Fruit fly (Drosophila melanogaster) whole organism, embryonic: ENCODE data around the gene CG34348.

ENCODE experiments used
- ATbp ChIP-seq: fragments of 200-800 bp; sonication (Bioruptor generic); optimal IDR thresholded peaks from 2 replicates; lab custom pipeline; 2017; ENCODE audit warnings: missing biosample characterization, mild to moderate bottlenecking, missing genetic modification characterization, missing genetic modification reagents
- Antp ChIP-seq: fragments of 200-800 bp; sonication (Bioruptor generic); optimal IDR thresholded peaks from 3 replicates; lab custom pipeline; 2016; ENCODE audit warnings: missing biosample characterization, missing genetic modification characterization
- Bteb2 ChIP-seq: fragments of 200-800 bp; sonication (Bioruptor generic); optimal IDR thresholded peaks from 2 replicates; lab custom pipeline; 2016; ENCODE audit warnings: missing biosample characterization, missing genetic modification characterization
- CG10431 ChIP-seq: fragments of 200-800 bp; sonication (Bioruptor generic); optimal IDR thresholded peaks from 3 replicates; lab custom pipeline; 2018; ENCODE audit warnings: missing biosample characterization, mild to moderate bottlenecking, missing genetic modification characterization
- CG11398 ChIP-seq: fragments of 200-800 bp; sonication (Bioruptor generic); optimal IDR thresholded peaks from 2 replicates; lab custom pipeline; 2016; ENCODE audit warnings: missing biosample characterization, missing genetic modification characterization
- CG14667 ChIP-seq: fragments of 200-800 bp; sonication (Bioruptor generic); IDR thresholded peaks from 2 replicates; pipeline ENCODE4 v1.3.6; 2022; ENCODE audit warnings: missing biosample characterization, missing genetic modification characterization
- CG15269 ChIP-seq: fragments of 200-800 bp; sonication (Bioruptor generic); optimal IDR thresholded peaks from 2 replicates; lab custom pipeline; 2018; ENCODE audit warnings: missing biosample characterization, mild to moderate bottlenecking, missing genetic modification characterization, moderate library complexity
- CG15601 ChIP-seq: fragments of 200-800 bp; sonication (Bioruptor generic); optimal IDR thresholded peaks from 3 replicates; lab custom pipeline; 2019; ENCODE audit warnings: missing biosample characterization, mild to moderate bottlenecking, missing genetic modification characterization, moderate library complexity
- CG17359 ChIP-seq: fragments of 200-800 bp; sonication (Bioruptor generic); optimal IDR thresholded peaks from 3 replicates; lab custom pipeline; 2018; ENCODE audit warnings: missing biosample characterization, mild to moderate bottlenecking, missing genetic modification characterization, moderate library complexity
- CG2129 ChIP-seq: fragments of 200-800 bp; sonication (Bioruptor generic); IDR thresholded peaks from 2 replicates; pipeline ENCODE4 v1.3.6; 2022; ENCODE audit warnings: missing biosample characterization, missing genetic modification characterization; ENCODE audit not compliant: partially characterized antibody
- CG3726 ChIP-seq: fragments of 200-800 bp; sonication (Bioruptor generic); IDR thresholded peaks from 3 replicates; pipeline ENCODE4, ENCODE4 v1.3.6; 2022; ENCODE audit warnings: missing biosample characterization, missing genetic modification characterization
- CG4854 ChIP-seq: fragments of 200-800 bp; sonication (Bioruptor generic); optimal IDR thresholded peaks from 2 replicates; lab custom pipeline; 2016; ENCODE audit warnings: missing biosample characterization, missing genetic modification characterization, inconsistent platforms
- CG6765 ChIP-seq: fragments of 200-800 bp; sonication (Bioruptor generic); optimal IDR thresholded peaks from 3 replicates; lab custom pipeline; 2017; ENCODE audit warnings: missing biosample characterization, mild to moderate bottlenecking, missing genetic modification characterization
- CG7556 ChIP-seq: fragments of 200-800 bp; sonication (Bioruptor generic); optimal IDR thresholded peaks from 2 replicates; lab custom pipeline; 2017; ENCODE audit warnings: missing biosample characterization, mild to moderate bottlenecking, missing genetic modification characterization
- CG7839 ChIP-seq: fragments of 200-800 bp; sonication (Bioruptor generic); optimal IDR thresholded peaks from 3 replicates; lab custom pipeline; 2018; ENCODE audit warnings: missing biosample characterization, mild to moderate bottlenecking, missing genetic modification characterization, moderate library complexity
- CG7987 ChIP-seq: fragments of 200-800 bp; sonication (Bioruptor generic); optimal IDR thresholded peaks from 2 replicates; lab custom pipeline; 2018; ENCODE audit warnings: missing biosample characterization, mild to moderate bottlenecking, missing genetic modification characterization, moderate library complexity
- CG8089 ChIP-seq: fragments of 200-800 bp; sonication (Bioruptor generic); optimal IDR thresholded peaks from 3 replicates; lab custom pipeline; 2016; ENCODE audit warnings: missing biosample characterization, missing genetic modification characterization
- CG8281 ChIP-seq: fragments of 200-800 bp; sonication (Bioruptor generic); optimal IDR thresholded peaks from 2 replicates; lab custom pipeline; 2018; ENCODE audit warnings: missing biosample characterization, mild to moderate bottlenecking, missing genetic modification characterization, moderate library complexity
- CG8944 ChIP-seq: fragments of 200-800 bp; sonication (Bioruptor generic); optimal IDR thresholded peaks from 3 replicates; lab custom pipeline; 2016; ENCODE audit warnings: missing biosample characterization, missing genetic modification characterization
- CrebB ChIP-seq: fragments of 200-800 bp; sonication (Bioruptor generic); optimal IDR thresholded peaks from 3 replicates; lab custom pipeline; 2018; ENCODE audit warnings: missing biosample characterization, mild to moderate bottlenecking, missing genetic modification characterization
- Dip3 ChIP-seq: fragments of 200-800 bp; sonication (Bioruptor generic); optimal IDR thresholded peaks from 3 replicates; lab custom pipeline; 2016; ENCODE audit warnings: missing biosample characterization, missing genetic modification characterization
- ERR ChIP-seq: fragments of 200-800 bp; sonication (Bioruptor generic); optimal IDR thresholded peaks from 2 replicates; lab custom pipeline; 2016; ENCODE audit warnings: missing biosample characterization, missing genetic modification characterization
- Elba2 ChIP-seq: fragments of 200-800 bp; sonication (Bioruptor generic); optimal IDR thresholded peaks from 3 replicates; lab custom pipeline; 2016; ENCODE audit warnings: missing biosample characterization, missing genetic modification characterization
- HmgZ ChIP-seq: fragments of 200-800 bp; sonication (Bioruptor generic); optimal IDR thresholded peaks from 2 replicates; lab custom pipeline; 2018; ENCODE audit warnings: missing biosample characterization, mild to moderate bottlenecking, missing genetic modification characterization
- MESR4 ChIP-seq: fragments of 200-800 bp; sonication (Bioruptor generic); optimal IDR thresholded peaks from 2 replicates; lab custom pipeline; 2018; ENCODE audit warnings: missing biosample characterization, mild to moderate bottlenecking, missing genetic modification characterization, moderate library complexity
- Max ChIP-seq: fragments of 200-800 bp; sonication (Bioruptor generic); optimal IDR thresholded peaks from 2 replicates; lab custom pipeline; 2016; ENCODE audit warnings: missing biosample characterization, mild to moderate bottlenecking, missing genetic modification characterization
- Pdp1 ChIP-seq, 2 experiments: fragments of 200-800 bp; sonication (Bioruptor generic); optimal IDR thresholded peaks; 3 replicates each; lab custom pipeline; 2016; ENCODE audit warnings: missing biosample characterization in 2 of 2, missing genetic modification characterization in 2 of 2, mild to moderate bottlenecking in 1 of 2, moderate library complexity in 1 of 2
- Trl ChIP-seq, 3 experiments: fragments of >200 bp in 2 of 3; fragments of 200-800 bp in 1 of 3; sonication (Bioruptor generic) in 1 of 3; optimal IDR thresholded peaks; 2 replicates in 1 of 3; 3 replicates in 2 of 3; lab custom pipeline; 2016 to 2017; ENCODE audit warnings: missing biosample characterization in 1 of 3, missing genetic modification characterization in 1 of 3
- amos ChIP-seq: fragments of 200-800 bp; sonication (Bioruptor generic); IDR thresholded peaks from 2 replicates; pipeline ENCODE4 v1.3.6; 2022; ENCODE audit warnings: missing biosample characterization, missing genetic modification characterization; ENCODE audit not compliant: partially characterized antibody
- ap ChIP-seq: fragments of 200-800 bp; sonication (Bioruptor generic); IDR thresholded peaks from 2 replicates; pipeline ENCODE4 v1.3.6; 2022; ENCODE audit warnings: missing biosample characterization, missing genetic modification characterization
- ash1 ChIP-seq: fragments of 200-800 bp; sonication (Bioruptor generic); optimal IDR thresholded peaks from 2 replicates; lab custom pipeline; 2018; ENCODE audit warnings: missing biosample characterization, mild to moderate bottlenecking, missing genetic modification characterization
- bcd ChIP-seq: fragments of 200-800 bp; sonication (Bioruptor generic); optimal IDR thresholded peaks from 2 replicates; lab custom pipeline; 2017; ENCODE audit warnings: missing biosample characterization, mild to moderate bottlenecking, missing genetic modification characterization
- bowl ChIP-seq: fragments of 200-800 bp; sonication (Bioruptor generic); IDR thresholded peaks from 2 replicates; pipeline ENCODE4 v1.3.6; 2022; ENCODE audit warnings: missing biosample characterization, missing genetic modification characterization
- chinmo ChIP-seq: fragments of 200-800 bp; sonication (Bioruptor generic); IDR thresholded peaks from 4 replicates; pipeline ENCODE4 v1.3.6; 2022; ENCODE audit warnings: missing biosample characterization, missing genetic modification characterization; ENCODE audit not compliant: partially characterized antibody
- corto ChIP-seq: fragments of 200-800 bp; sonication (Bioruptor generic); optimal IDR thresholded peaks from 2 replicates; lab custom pipeline; 2016; ENCODE audit warnings: missing biosample characterization, mild to moderate bottlenecking, missing genetic modification characterization, moderate library complexity
- crc ChIP-seq: fragments of 200-800 bp; sonication (Bioruptor generic); optimal IDR thresholded peaks from 2 replicates; lab custom pipeline; 2016; ENCODE audit warnings: missing biosample characterization, missing genetic modification characterization
- cwo ChIP-seq: fragments of 200-800 bp; sonication (Bioruptor generic); optimal IDR thresholded peaks from 3 replicates; lab custom pipeline; 2017; ENCODE audit warnings: missing biosample characterization, missing genetic modification characterization, mild to moderate bottlenecking, moderate library complexity, missing genetic modification reagents
- fu2 ChIP-seq: fragments of 200-800 bp; sonication (Bioruptor generic); optimal IDR thresholded peaks from 2 replicates; lab custom pipeline; 2016; ENCODE audit warnings: missing biosample characterization, missing genetic modification characterization
- h ChIP-seq: fragments of >200 bp; optimal IDR thresholded peaks from 2 replicates; lab custom pipeline; 2017
- hkb ChIP-seq, 2 experiments: fragments of 200-800 bp in 1 of 2; fragments of >200 bp in 1 of 2; sonication (Bioruptor generic) in 1 of 2; IDR thresholded peaks in 1 of 2; optimal IDR thresholded peaks in 1 of 2; 2 replicates each; pipeline versions ENCODE4 v1.3.6 to Lab custom; 2017 to 2022; ENCODE audit warnings: missing biosample characterization in 1 of 2, missing genetic modification characterization in 1 of 2
- inv ChIP-seq: fragments of 200-800 bp; sonication (Bioruptor generic); IDR thresholded peaks from 2 replicates; pipeline ENCODE4 v1.3.6; 2022; ENCODE audit warnings: missing biosample characterization, missing genetic modification characterization; ENCODE audit not compliant: partially characterized antibody
- lov ChIP-seq, 2 experiments: fragments of 200-800 bp in 1 of 2; fragments of >200 bp in 1 of 2; sonication (Bioruptor generic) in 1 of 2; IDR thresholded peaks in 1 of 2; optimal IDR thresholded peaks in 1 of 2; 2 replicates in 1 of 2; 3 replicates in 1 of 2; pipeline versions ENCODE4 v1.3.6 to Lab custom; 2017 to 2022; ENCODE audit warnings: missing biosample characterization in 1 of 2, missing genetic modification characterization in 1 of 2
- nerfin-1 ChIP-seq: fragments of 200-800 bp; sonication (Bioruptor generic); optimal IDR thresholded peaks from 3 replicates; lab custom pipeline; 2019; ENCODE audit warnings: missing biosample characterization, mild to moderate bottlenecking, missing genetic modification characterization, moderate library complexity
- nom ChIP-seq: fragments of 200-800 bp; sonication (Bioruptor generic); optimal IDR thresholded peaks from 2 replicates; lab custom pipeline; 2017; ENCODE audit warnings: missing biosample characterization, missing genetic modification characterization, mild to moderate bottlenecking, moderate library complexity, missing genetic modification reagents
- pb ChIP-seq: fragments of 200-800 bp; sonication (Bioruptor generic); optimal IDR thresholded peaks from 3 replicates; lab custom pipeline; 2016; ENCODE audit warnings: missing biosample characterization, missing genetic modification characterization
- ranshi ChIP-seq: fragments of 200-800 bp; sonication (Bioruptor generic); IDR thresholded peaks from 2 replicates; pipeline ENCODE4 v1.3.6; 2022; ENCODE audit warnings: missing biosample characterization, missing genetic modification characterization
- tll ChIP-seq, 2 experiments: fragments of 200-800 bp in 1 of 2; fragments of >200 bp in 1 of 2; sonication (Bioruptor generic) in 1 of 2; optimal IDR thresholded peaks; 2 replicates each; lab custom pipeline; 2017 to 2019; ENCODE audit warnings: missing biosample characterization in 2 of 2, missing genetic modification characterization in 2 of 2, mild to moderate bottlenecking in 1 of 2, moderate library complexity in 1 of 2
- usp ChIP-seq: fragments of >200 bp; optimal IDR thresholded peaks from 2 replicates; lab custom pipeline; 2017; ENCODE audit warnings: missing biosample characterization, missing genetic modification characterization

CG34348 gene

dm6 chrX:11384023-11384444 lies 44.4 kb downstream of the CG34348 start (continued):
- TF ChIP-seq Bteb2 (GFP tag; lab: Kevin White, UChicago) (peak; percentile 34), Dip3 (GFP tag; lab: Kevin White, UChicago) (peak; percentile 71), ERR (peak; percentile 2), Max (GFP tag; lab: Kevin White, UChicago) (peak; percentile 42), bcd (GFP tag; lab: Kevin White, UChicago) (peak; percentile 72), amos (GFP tag; lab: Robert Waterston, UW) (no peak), CG7987 (GFP tag; lab: Kevin White, UChicago) (no peak), CG8281 (peak; percentile 42), Trl (optimal IDR thresholded peaks at IDR 0.05; lab: Kevin White, UChicago) (no peak), Trl (GFP tag; optimal IDR thresholded peaks at IDR 0.05; lab: Kevin White, UChicago) (peak; percentile 55), h (lab: Kevin White, UChicago) (no peak), CG10431 (GFP tag; lab: Kevin White, UChicago) (no peak), crc (GFP tag; lab: Kevin White, UChicago) (peak; percentile 10), ATbp (GFP tag; lab: Kevin White, UChicago) (peak; percentile 53), CG6765 (peak; percentile 64), CG2129 (GFP tag; lab: Robert Waterston, UW) (no peak), CG4854 (GFP tag; lab: Kevin White, UChicago) (peak; percentile 41), CG8944 (GFP tag; lab: Kevin White, UChicago) (peak; percentile 21), ap (GFP tag; lab: Robert Waterston, UW) (peak; percentile 59), bowl (GFP tag; lab: Robert Waterston, UW) (no peak), CG15269 (tag; lab: Kevin White, UChicago) (peak; percentile 76), fu2 (GFP tag; lab: Kevin White, UChicago) (peak; percentile 9), MESR4 (GFP tag; lab: Kevin White, UChicago) (no peak), inv (GFP tag; lab: Robert Waterston, UW) (no peak), CG14667 (GFP tag; lab: Robert Waterston, UW) (peak; percentile 72), ash1 (GFP tag; lab: Kevin White, UChicago) (no peak), HmgZ (peak; percentile 42), CG17359 (tag; lab: Kevin White, UChicago) (peak; percentile 69), CrebB (tag; lab: Kevin White, UChicago) (peak; percentile 29), Elba2 (GFP tag; lab: Kevin White, UChicago) (no peak), Antp (GFP tag; lab: Kevin White, UChicago) (peak; percentile 46), CG11398 (GFP tag; lab: Kevin White, UChicago) (no peak), nom (GFP tag; lab: Kevin White, UChicago) (no peak), lov (optimal IDR thresholded peaks at IDR 0.05; lab: Kevin White, UChicago) (no peak), lov (GFP tag; IDR thresholded peaks at IDR 0.05; lab: Robert Waterston, UW) (no peak), pb (GFP tag; lab: Kevin White, UChicago) (no peak), ranshi (peak; percentile 77), usp (GFP tag; lab: Kevin White, UChicago) (no peak), nerfin-1 (tag; lab: Kevin White, UChicago) (no peak), CG8089 (no peak), CG15601 (no peak), chinmo (GFP tag; lab: Robert Waterston, UW) (no peak), CG7839 (peak; percentile 83), hkb (optimal IDR thresholded peaks at IDR 0.05; lab: Kevin White, UChicago) (no peak), hkb (GFP tag; IDR thresholded peaks at IDR 0.05; lab: Robert Waterston, UW) (peak; percentile 73), corto (GFP tag; lab: Kevin White, UChicago) (no peak), cwo (GFP tag; lab: Kevin White, UChicago) (peak; percentile 67), Pdp1 (GFP tag; optimal IDR thresholded peaks at IDR 0.05; lab: Kevin White, UChicago) (peak; percentile 65 to 74), CG3726 (GFP tag; lab: Robert Waterston, UW) (peak; percentile 61; the same call in 1 of the 3 replicates), tll (GFP tag; optimal IDR thresholded peaks at IDR 0.05; lab: Kevin White, UChicago) (peak in 1 of 2 experiments; percentile 66), CG7556 (GFP tag; lab: Kevin White, UChicago) (peak; percentile 63)
